Fruit fly (Drosophila melanogaster) whole organism, wandering third instar larva: ENCODE results near the gene Atg17.

ENCODE experiments used
- Abd-B ChIP-seq: fragments of >200 bp; optimal IDR thresholded peaks from 2 replicates; lab custom pipeline; 2017; ENCODE audit warnings: missing biosample characterization, missing genetic modification characterization
- CG32264 ChIP-seq: fragments of 200-800 bp; sonication (Bioruptor generic); optimal IDR thresholded peaks from 2 replicates; lab custom pipeline; 2016; ENCODE audit warnings: missing biosample characterization, missing genetic modification characterization
- CG9705 ChIP-seq: fragments of 200-800 bp; sonication (Bioruptor generic); optimal IDR thresholded peaks from 2 replicates; lab custom pipeline; 2018; ENCODE audit warnings: missing biosample characterization, mild to moderate bottlenecking, missing genetic modification characterization
- CrebA ChIP-seq: fragments of 200-800 bp; sonication (Bioruptor generic); optimal IDR thresholded peaks from 2 replicates; lab custom pipeline; 2016; ENCODE audit warnings: missing biosample characterization, mild to moderate bottlenecking, missing genetic modification characterization, borderline replicate concordance
- Dfd ChIP-seq: fragments of >200 bp; optimal IDR thresholded peaks from 2 replicates; lab custom pipeline; 2017; ENCODE audit warnings: missing biosample characterization, missing genetic modification characterization
- Dif ChIP-seq: fragments of 200-275, 200-300 bp; sonication (Bioruptor generic); optimal IDR thresholded peaks from 2 replicates; lab custom pipeline; 2018; ENCODE audit warnings: missing biosample characterization, missing genetic modification characterization; ENCODE audit not compliant: partially characterized antibody
- Hnf4 ChIP-seq: fragments of 200-800 bp; sonication (Bioruptor generic); optimal IDR thresholded peaks from 2 replicates; lab custom pipeline; 2016; ENCODE audit warnings: missing biosample characterization, mild to moderate bottlenecking, missing genetic modification characterization
- Hr83 ChIP-seq: fragments of 200-300 bp; sonication (Bioruptor generic); optimal IDR thresholded peaks from 2 replicates; lab custom pipeline; 2016; ENCODE audit warnings: missing biosample characterization, mild to moderate bottlenecking, missing genetic modification characterization, moderate library complexity; ENCODE audit not compliant: poor library complexity, severe bottlenecking
- Jra ChIP-seq: sonication (Bioruptor generic); optimal IDR thresholded peaks from 2 replicates; lab custom pipeline; 2016; ENCODE audit warnings: missing biosample characterization, missing genetic modification characterization
- Myc ChIP-seq: fragments of >200 bp; optimal IDR thresholded peaks from 2 replicates; lab custom pipeline; 2017
- OdsH ChIP-seq: fragments of 200-800 bp; sonication (Bioruptor generic); optimal IDR thresholded peaks from 2 replicates; lab custom pipeline; 2016; ENCODE audit warnings: missing biosample characterization, mild to moderate bottlenecking, missing genetic modification characterization
- Rel ChIP-seq, 2 experiments: fragments of 200-800 bp; sonication (Bioruptor generic) in 1 of 2; optimal IDR thresholded peaks; 2 replicates in 1 of 2; 3 replicates in 1 of 2; lab custom pipeline; 2016 to 2019; ENCODE audit warnings: mild to moderate bottlenecking in 2 of 2, missing biosample characterization in 2 of 2, missing genetic modification characterization in 2 of 2, moderate library complexity in 1 of 2
- Sp1 ChIP-seq: fragments of 200-800 bp; sonication (Bioruptor generic); optimal IDR thresholded peaks from 3 replicates; lab custom pipeline; 2019; ENCODE audit warnings: missing biosample characterization, mild to moderate bottlenecking, missing genetic modification characterization, moderate library complexity
- Vsx2 ChIP-seq: fragments of 200-300, 225-300 bp; sonication (Bioruptor generic); optimal IDR thresholded peaks from 2 replicates; lab custom pipeline; 2018; ENCODE audit warnings: missing biosample characterization, missing genetic modification characterization; ENCODE audit not compliant: partially characterized antibody
- br ChIP-seq: fragments of 200-800 bp; sonication (Bioruptor generic); optimal IDR thresholded peaks from 2 replicates; lab custom pipeline; 2016; ENCODE audit warnings: missing biosample characterization, missing genetic modification characterization
- dl ChIP-seq, 2 experiments: fragments of 175-275, 200-275 bp in 1 of 2; fragments of 200-275 bp in 1 of 2; sonication (Bioruptor generic); optimal IDR thresholded peaks; lab custom pipeline; 2018; ENCODE audit warnings: mild to moderate bottlenecking in 2 of 2, missing biosample characterization in 2 of 2, missing genetic modification characterization in 2 of 2, moderate library complexity in 2 of 2; ENCODE audit not compliant: partially characterized antibody in 2 of 2, insufficient read depth in 1 of 2
- dmrt93B ChIP-seq: fragments of 200-800 bp; sonication (Bioruptor generic); optimal IDR thresholded peaks from 2 replicates; lab custom pipeline; 2018; ENCODE audit warnings: missing biosample characterization, mild to moderate bottlenecking, missing genetic modification characterization
- dsf ChIP-seq: sonication (Bioruptor generic); optimal IDR thresholded peaks from 2 replicates; lab custom pipeline; 2016; ENCODE audit warnings: missing biosample characterization, missing genetic modification characterization, borderline replicate concordance
- ey ChIP-seq: fragments of 200-800 bp; sonication (Bioruptor generic); optimal IDR thresholded peaks from 2 replicates; lab custom pipeline; 2016; ENCODE audit warnings: missing biosample characterization, missing genetic modification characterization
- foxo ChIP-seq, 2 experiments: fragments of 200-800 bp; sonication (Bioruptor generic); optimal IDR thresholded peaks; 2 replicates in 1 of 2; 3 replicates in 1 of 2; lab custom pipeline; 2016 to 2017; ENCODE audit warnings: missing biosample characterization in 2 of 2, missing genetic modification characterization in 2 of 2
- fru ChIP-seq: fragments of 200-800 bp; sonication (Bioruptor generic); optimal IDR thresholded peaks from 3 replicates; lab custom pipeline; 2016; ENCODE audit warnings: missing biosample characterization, mild to moderate bottlenecking, missing genetic modification characterization
- h ChIP-seq: fragments of 200-800 bp; sonication (Bioruptor generic); optimal IDR thresholded peaks from 3 replicates; lab custom pipeline; 2016; ENCODE audit warnings: missing biosample characterization, mild to moderate bottlenecking, missing genetic modification characterization
- jim ChIP-seq: fragments of 175-275, 200-325 bp; sonication (Bioruptor generic); optimal IDR thresholded peaks from 2 replicates; lab custom pipeline; 2016; ENCODE audit warnings: missing biosample characterization, mild to moderate bottlenecking, missing genetic modification characterization
- lola ChIP-seq: fragments of >200 bp; optimal IDR thresholded peaks from 2 replicates; lab custom pipeline; 2017; ENCODE audit warnings: missing biosample characterization, missing genetic modification characterization
- psq ChIP-seq: fragments of 200-800 bp; sonication (Bioruptor generic); optimal IDR thresholded peaks from 3 replicates; lab custom pipeline; 2017; ENCODE audit warnings: missing biosample characterization, mild to moderate bottlenecking, missing genetic modification characterization, moderate library complexity
- rgr ChIP-seq: fragments of 200-800 bp; sonication (Bioruptor generic); optimal IDR thresholded peaks from 3 replicates; lab custom pipeline; 2016; ENCODE audit warnings: missing biosample characterization, mild to moderate bottlenecking, missing genetic modification characterization
- sage ChIP-seq: fragments of 200-800 bp; sonication (Bioruptor generic); optimal IDR thresholded peaks from 2 replicates; lab custom pipeline; 2016; ENCODE audit warnings: missing biosample characterization, mild to moderate bottlenecking, missing genetic modification characterization
- sv ChIP-seq: fragments of 200-800 bp; sonication (Bioruptor generic); optimal IDR thresholded peaks from 3 replicates; lab custom pipeline; 2016; ENCODE audit warnings: missing biosample characterization, missing genetic modification characterization
- usp ChIP-seq: fragments of >200 bp; optimal IDR thresholded peaks from 2 replicates; lab custom pipeline; 2017; ENCODE audit warnings: missing biosample characterization, missing genetic modification characterization
- woc ChIP-seq: sonication (Bioruptor generic); optimal IDR thresholded peaks from 2 replicates; lab custom pipeline; 2016; ENCODE audit warnings: missing biosample characterization, mild to moderate bottlenecking, missing genetic modification characterization

Gene Atg17

DNA sequence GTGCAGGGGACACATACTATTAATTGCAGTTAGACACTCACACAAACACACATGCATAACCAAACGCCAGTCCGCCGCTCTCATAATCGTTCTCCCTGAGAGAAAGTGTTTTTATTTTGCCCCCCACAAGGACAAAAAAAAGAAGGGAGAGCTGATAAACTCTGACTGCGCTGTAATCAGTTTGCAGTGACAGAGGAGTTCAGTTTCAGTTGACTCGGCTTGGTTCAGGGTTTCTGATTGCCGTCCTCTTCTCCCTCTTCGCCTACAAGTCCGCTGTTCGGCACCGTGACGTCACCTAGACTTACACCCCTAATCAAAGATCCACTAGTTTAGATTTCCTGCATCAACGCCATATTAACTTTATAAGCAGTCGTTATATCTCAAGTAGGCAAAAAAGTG is 1.8 kb downstream of the Atg17 start:
- TF ChIP-seq sv (no peak), CG9705 (GFP tag; lab: Kevin White, UChicago) (no peak), Hr83 (GFP tag; lab: Kevin White, UChicago) (peak; percentile 40)
- TF ChIP-seq, all 38 proteins: peak for 1

DNA sequence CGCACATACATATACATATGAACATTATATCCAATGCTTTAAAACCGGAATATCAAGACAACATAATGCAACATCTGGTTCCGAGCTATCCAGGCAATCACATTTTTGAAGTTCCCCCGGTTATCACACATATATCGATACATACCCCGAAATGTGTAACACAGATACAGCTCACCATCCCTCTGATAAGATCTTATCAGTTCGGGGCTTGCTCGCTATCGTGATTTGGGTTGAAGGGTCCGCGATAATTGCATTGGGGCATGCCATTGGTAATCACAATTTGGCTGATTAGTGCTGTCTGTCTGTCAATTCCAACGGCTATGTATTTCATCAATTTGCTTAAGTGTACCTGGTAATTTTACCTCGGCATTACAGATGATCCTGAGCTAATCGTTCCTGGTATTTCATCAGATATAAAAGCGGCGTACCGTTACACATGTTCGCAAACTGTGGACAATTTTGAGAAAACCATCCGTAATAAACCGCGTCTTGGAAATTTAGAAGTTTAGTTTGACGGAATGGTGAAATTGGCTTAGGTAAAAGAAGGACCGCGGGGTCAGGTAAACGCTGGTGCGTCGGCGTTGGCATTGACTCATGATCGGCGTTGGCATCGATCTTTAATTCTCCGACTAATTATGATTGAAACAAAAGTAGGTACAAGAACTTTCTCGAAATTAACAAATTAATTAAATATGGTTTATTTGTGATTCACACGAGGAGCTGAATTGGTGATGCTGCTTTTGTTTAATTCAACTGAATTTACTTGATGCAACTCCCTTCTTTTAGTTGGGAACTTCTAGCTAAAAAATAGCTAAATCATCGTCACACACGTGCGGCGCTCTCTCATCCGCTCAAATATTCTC is 2.5 kb downstream of the Atg17 start:
- TF ChIP-seq br = no peak
- no peak for TF ChIP-seq sage (GFP tag; lab: Kevin White, UChicago)
- no peak for TF ChIP-seq CG32264
- TF ChIP-seq Hnf4 (GFP tag; lab: Kevin White, UChicago) = no peak
- TF ChIP-seq Dif (GFP tag; lab: Kevin White, UChicago) = peak; percentile 76
- no peak for TF ChIP-seq Hr83 (GFP tag; lab: Kevin White, UChicago)
- TF ChIP-seq Rel (GFP tag; optimal IDR thresholded peaks at IDR 0.05; lab: Kevin White, UChicago) = no peak
- TF ChIP-seq Rel (tag; optimal IDR thresholded peaks at IDR 0.05; lab: Kevin White, UChicago) = peak; percentile 46
- TF ChIP-seq Myc (lab: Kevin White, UChicago) = peak; percentile 79
- no peak for TF ChIP-seq ey (GFP tag; lab: Kevin White, UChicago)
- TF ChIP-seq dl (GFP tag; optimal IDR thresholded peaks at IDR 0.05; lab: Kevin White, UChicago; ENCODE audit: insufficient read depth in 1 of 2, partially characterized antibody in 2 of 2) = peak; percentile 42 to 56
- no peak for TF ChIP-seq foxo (GFP tag; optimal IDR thresholded peaks at IDR 0.05; lab: Kevin White, UChicago)

DNA sequence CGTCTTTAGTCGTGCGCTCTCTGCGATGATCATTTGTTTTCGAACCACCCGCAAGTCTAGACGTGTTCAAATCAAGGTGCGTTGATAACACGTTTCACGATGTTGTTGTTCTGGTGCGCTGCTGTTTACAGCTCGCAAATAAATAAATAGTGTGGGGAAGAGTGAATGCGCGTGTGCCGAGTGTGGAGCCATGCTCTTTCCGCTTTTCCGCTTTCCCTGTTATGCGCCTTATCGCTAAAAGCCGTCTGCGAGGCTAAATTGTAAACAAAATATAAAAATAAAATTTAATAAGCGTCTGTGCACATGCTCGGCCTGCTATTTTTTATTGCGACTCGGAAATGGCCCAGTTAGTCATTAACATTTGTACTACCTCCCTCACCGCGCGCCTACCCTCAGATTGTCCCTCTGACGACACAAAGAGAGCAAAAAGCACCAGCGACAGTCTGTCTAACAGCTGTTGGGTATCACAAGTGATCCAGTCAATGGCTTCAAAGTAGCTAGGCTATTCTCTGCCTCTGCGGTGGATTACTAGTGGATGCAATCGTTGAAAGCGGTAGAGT is 3.2 kb downstream of the Atg17 start:
- TF ChIP-seq CrebA (GFP tag; lab: Kevin White, UChicago) (no peak), dl (GFP tag; optimal IDR thresholded peaks at IDR 0.05; lab: Kevin White, UChicago; ENCODE audit: insufficient read depth in 1 of 2, partially characterized antibody in 2 of 2) (no peak), Vsx2 (GFP tag; lab: Kevin White, UChicago) (no peak), ey (GFP tag; lab: Kevin White, UChicago) (no peak), Hr83 (GFP tag; lab: Kevin White, UChicago) (peak; percentile 70), psq (GFP tag; lab: Kevin White, UChicago) (peak; percentile 19), jim (GFP tag; lab: Kevin White, UChicago) (peak; percentile 15), sage (GFP tag; lab: Kevin White, UChicago) (peak; percentile 2), woc (no peak), h (GFP tag; lab: Kevin White, UChicago) (peak; percentile 65), Dif (GFP tag; lab: Kevin White, UChicago) (no peak), dmrt93B (GFP tag; lab: Kevin White, UChicago) (no peak), lola (GFP tag; lab: Kevin White, UChicago) (no peak), Jra (GFP tag; lab: Kevin White, UChicago) (no peak), Hnf4 (GFP tag; lab: Kevin White, UChicago) (no peak), Sp1 (GFP tag; lab: Kevin White, UChicago) (no peak), Rel (GFP tag; optimal IDR thresholded peaks at IDR 0.05; lab: Kevin White, UChicago) (no peak), Rel (tag; optimal IDR thresholded peaks at IDR 0.05; lab: Kevin White, UChicago) (peak; percentile 25), dsf (GFP tag; lab: Kevin White, UChicago) (no peak), fru (GFP tag; lab: Kevin White, UChicago) (peak; percentile 41), OdsH (GFP tag; lab: Kevin White, UChicago) (peak; percentile 23), rgr (GFP tag; lab: Kevin White, UChicago) (no peak), Dfd (no peak), Abd-B (GFP tag; lab: Kevin White, UChicago) (no peak), usp (GFP tag; lab: Kevin White, UChicago) (no peak)
